Worm (Caenorhabditis elegans) whole organism, early embryonic: ENCODE data around the gene F02D8.4.

Source experiments
- B0310.2 ChIP-seq: sonication (generic microtip); optimal IDR thresholded peaks from 2 replicates; lab custom pipeline; 2016; ENCODE audit warnings: mild to moderate bottlenecking, missing genetic modification characterization, missing compliant biosample characterization
- aly-1 ChIP-seq: sonication (generic microtip); optimal IDR thresholded peaks from 2 replicates; lab custom pipeline; 2016; ENCODE audit warnings: missing genetic modification characterization, missing compliant biosample characterization
- ama-1 ChIP-seq: fragments of 150-350 bp; optimal IDR thresholded peaks from 2 replicates; lab custom pipeline; 2014
- ceh-36 ChIP-seq: sonication (generic microtip); optimal IDR thresholded peaks from 2 replicates; lab custom pipeline; 2016; ENCODE audit warnings: missing genetic modification characterization, inconsistent platforms, missing compliant biosample characterization
- scrt-1 ChIP-seq: fragments of 200-800 bp; sonication (Bioruptor generic); IDR thresholded peaks from 2 replicates; pipeline ENCODE4 v1.3.6; 2022; ENCODE audit warnings: missing genetic modification characterization, missing compliant biosample characterization
- sea-1 ChIP-seq: fragments of 200-800 bp; sonication (Bioruptor generic); conservative IDR thresholded peaks from 2 replicates; pipeline ENCODE4 v1.3.6; 2022; ENCODE audit warnings: missing genetic modification characterization, missing compliant biosample characterization
- tbx-11 ChIP-seq: fragments of 200-800 bp; sonication (Bioruptor generic); IDR thresholded peaks from 2 replicates; pipeline ENCODE4 v1.3.6; 2022; ENCODE audit warnings: missing genetic modification characterization, missing compliant biosample characterization
- tbx-37 ChIP-seq: fragments of 200-800 bp; sonication (Bioruptor generic); conservative IDR thresholded peaks from 2 replicates; pipeline ENCODE4 v1.3.6; 2022; ENCODE audit warnings: missing genetic modification reagents, missing genetic modification characterization, missing compliant biosample characterization
- tra-4 ChIP-seq: sonication (generic microtip); optimal IDR thresholded peaks from 2 replicates; lab custom pipeline; 2017; ENCODE audit warnings: missing genetic modification characterization, missing compliant biosample characterization

- no peak for TF ChIP-seq tbx-37 (GFP tag; lab: Robert Waterston, UW)
- TF ChIP-seq ama-1 (lab: Kevin White, UChicago): no peak
- TF ChIP-seq aly-1 (tag; lab: Kevin White, UChicago): no peak
- TF ChIP-seq B0310.2: no peak
- no peak for TF ChIP-seq tra-4
- TF ChIP-seq tbx-11 (GFP tag; lab: Robert Waterston, UW): no peak
- TF ChIP-seq scrt-1 (GFP tag; lab: Robert Waterston, UW): no peak
- no peak for TF ChIP-seq ceh-36 (tag; lab: Kevin White, UChicago)
- TF ChIP-seq sea-1 (GFP tag; lab: Robert Waterston, UW): no peak
Measured at ce11 chrV:14943774-14944173, 40.9 kb upstream of the F02D8.4 start.
